Fruit fly (Drosophila melanogaster): ENCODE results near the gene vanin-like.
A peak's percentile ranks its signal among the peaks of the same experiment; 100 is the strongest.

The vanin-like gene

DNA sequence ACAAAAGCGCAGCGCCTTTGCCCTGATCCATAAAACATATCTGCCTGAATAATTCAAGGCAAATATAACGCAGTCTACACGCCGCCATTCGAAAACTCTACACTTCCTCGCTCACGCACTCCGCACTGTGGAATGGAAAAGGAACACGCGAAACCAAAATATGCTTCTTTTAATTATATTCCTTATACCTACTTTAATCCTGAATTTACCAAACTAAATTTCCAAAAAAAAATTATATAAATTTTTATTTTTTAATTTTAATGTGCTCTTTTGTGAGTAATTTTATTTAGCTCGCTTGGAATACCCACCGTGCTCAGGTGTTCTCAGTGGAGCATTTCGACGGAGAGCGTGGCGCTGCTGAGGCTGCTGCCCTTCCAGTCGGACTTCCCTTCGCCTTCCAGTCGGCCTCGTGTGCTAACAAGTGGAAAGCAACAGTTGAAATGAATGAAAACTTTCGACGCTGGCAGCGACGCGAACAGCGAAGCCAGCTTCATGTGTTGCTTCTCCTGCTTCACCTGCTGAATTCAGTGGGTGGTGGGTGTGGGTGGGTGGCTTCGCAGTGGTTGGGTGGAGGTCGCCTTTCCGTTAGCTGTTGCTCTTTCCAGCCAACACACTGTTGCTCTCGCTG lies 9.1 kb downstream of the vanin-like start (continued):
- TF ChIP-seq CG11560 (tag; IDR thresholded peaks at IDR 0.05) = peak; percentile 60
- peak; percentile 65 for TF ChIP-seq lilli (GFP tag; optimal IDR thresholded peaks at IDR 0.05)
- no peak for TF ChIP-seq tx (GFP tag; optimal IDR thresholded peaks at IDR 0.05)
- TF ChIP-seq HLHmδ (GFP tag; optimal IDR thresholded peaks at IDR 0.05) = no peak
- peak; percentile 85 for TF ChIP-seq CG3847 (GFP tag; IDR thresholded peaks at IDR 0.05)
- TF ChIP-seq gem (tag; optimal IDR thresholded peaks at IDR 0.05) = peak; percentile 90
- TF ChIP-seq Atf6 (GFP tag; IDR thresholded peaks at IDR 0.05) = peak; percentile 91
- TF ChIP-seq CG31388 (GFP tag; optimal IDR thresholded peaks at IDR 0.05) = no peak
- peak; percentile 66 for TF ChIP-seq run (tag; optimal IDR thresholded peaks at IDR 0.05)
- peak; percentile 46; the same call in 1 of the 2 replicates for TF ChIP-seq chm (GFP tag; IDR thresholded peaks at IDR 0.05)
- peak; percentile 72; the same call in 2 of the 3 replicates for TF ChIP-seq croc (GFP tag; conservative IDR thresholded peaks at IDR 0.05)
- no peak for TF ChIP-seq mld (GFP tag; IDR thresholded peaks at IDR 0.05; ENCODE audit: partially characterized antibody)
- no peak for TF ChIP-seq gcm2 (GFP tag; optimal IDR thresholded peaks at IDR 0.05)
- TF ChIP-seq CG3065 (GFP tag; optimal IDR thresholded peaks at IDR 0.05) = peak; percentile 11
- TF ChIP-seq CG7987 (GFP tag; optimal IDR thresholded peaks at IDR 0.05) = peak; percentile 9
- TF ChIP-seq Stat92E (GFP tag; optimal IDR thresholded peaks at IDR 0.05) = no peak
- peak; percentile 51 for TF ChIP-seq slou (GFP tag; optimal IDR thresholded peaks at IDR 0.05)
- TF ChIP-seq CG10979 (tag; optimal IDR thresholded peaks at IDR 0.05) = peak; percentile 57
- TF ChIP-seq dan (GFP tag; IDR thresholded peaks at IDR 0.05) = no peak
- TF ChIP-seq chif (GFP tag; optimal IDR thresholded peaks at IDR 0.05) = peak in 1 of 2 experiments; percentile 6
- no peak for TF ChIP-seq CG2129 (GFP tag; IDR thresholded peaks at IDR 0.05; ENCODE audit: partially characterized antibody)
- TF ChIP-seq dati (GFP tag; IDR thresholded peaks at IDR 0.05) = peak; percentile 52; the same call in 1 of the 2 replicates
- peak; percentile 29 for TF ChIP-seq Six4 (GFP tag; optimal IDR thresholded peaks at IDR 0.05)
- TF ChIP-seq CoRest (tag; optimal IDR thresholded peaks at IDR 0.05) = peak; percentile 82
- peak; percentile 74 for TF ChIP-seq B-H1 (GFP tag; IDR thresholded peaks at IDR 0.05)
- peak; percentile 84 for TF ChIP-seq Optix (GFP tag; IDR thresholded peaks at IDR 0.05)
- peak; percentile 48 for TF ChIP-seq CG4707 (GFP tag; optimal IDR thresholded peaks at IDR 0.05)
- peak; percentile 16 for TF ChIP-seq Dad (GFP tag; optimal IDR thresholded peaks at IDR 0.05)
- TF ChIP-seq CG10654 (GFP tag; optimal IDR thresholded peaks at IDR 0.05) = peak; percentile 33
- no peak for TF ChIP-seq TFAM (GFP tag; optimal IDR thresholded peaks at IDR 0.05)
- peak; percentile 74 for TF ChIP-seq Asciz (GFP tag; optimal IDR thresholded peaks at IDR 0.05)
- peak; percentile 100 for TF ChIP-seq scrt (GFP tag; optimal IDR thresholded peaks at IDR 0.05)
- no peak for TF ChIP-seq CG1647 (GFP tag; optimal IDR thresholded peaks at IDR 0.05)
- peak; percentile 67 for TF ChIP-seq E2f2 (GFP tag; IDR thresholded peaks at IDR 0.05)
- TF ChIP-seq schlank (tag; optimal IDR thresholded peaks at IDR 0.05) = peak; percentile 38
- TF ChIP-seq CG8924 (tag; optimal IDR thresholded peaks at IDR 0.05) = peak; percentile 72
- TF ChIP-seq NfI (GFP tag; optimal IDR thresholded peaks at IDR 0.05) = peak; percentile 84
- TF ChIP-seq Pdp1 (GFP tag; optimal IDR thresholded peaks at IDR 0.05) = peak in 1 of 2 experiments; percentile 31
- no peak for TF ChIP-seq CG10274 (GFP tag; optimal IDR thresholded peaks at IDR 0.05)
- TF ChIP-seq CG32772 (GFP tag; IDR thresholded peaks at IDR 0.05) = peak; percentile 87
- TF ChIP-seq CG6254 (GFP tag; optimal IDR thresholded peaks at IDR 0.05) = peak; percentile 31
- TF ChIP-seq Gsc (GFP tag; IDR thresholded peaks at IDR 0.05) = peak; percentile 71
- TF ChIP-seq ab (GFP tag; optimal IDR thresholded peaks at IDR 0.05) = no peak
- TF ChIP-seq Doc3 (GFP tag; IDR thresholded peaks at IDR 0.05; ENCODE audit: partially characterized antibody) = no peak
- peak; percentile 73 for TF ChIP-seq CG6813 (GFP tag; optimal IDR thresholded peaks at IDR 0.05)
- TF ChIP-seq CG33557 (GFP tag; optimal IDR thresholded peaks at IDR 0.05) = no peak
- TF ChIP-seq CG8089 (GFP tag; optimal IDR thresholded peaks at IDR 0.05) = no peak
- no peak for TF ChIP-seq pnt (GFP tag; optimal IDR thresholded peaks at IDR 0.05)
- TF ChIP-seq CG31224 (GFP tag; IDR thresholded peaks at IDR 0.05) = peak; percentile 73
